Fruit fly (Drosophila melanogaster): Measurements from ENCODE around the gene toc.
A peak's percentile ranks its signal among the peaks of the same experiment; 100 is the strongest.

Gene toc

dm6 chr2L:3100812-3101211, 43.8 kb downstream of the toc start (continued):
- TF ChIP-seq CG8089 (GFP tag; optimal IDR thresholded peaks at IDR 0.05), result peak; percentile 2
- no peak for TF ChIP-seq CG9797 (GFP tag; optimal IDR thresholded peaks at IDR 0.05)
- TF ChIP-seq salm (tag; optimal IDR thresholded peaks at IDR 0.05), result no peak
- peak; percentile 62 for TF ChIP-seq Hr3 (GFP tag; optimal IDR thresholded peaks at IDR 0.05)
- TF ChIP-seq dysf (GFP tag; IDR thresholded peaks at IDR 0.05), result peak; percentile 71
- TF ChIP-seq tin (GFP tag; optimal IDR thresholded peaks at IDR 0.05), result no peak
- peak; percentile 11 for TF ChIP-seq bab2 (GFP tag; optimal IDR thresholded peaks at IDR 0.05)
- peak in 1 of 2 experiments; percentile 5 for TF ChIP-seq Hr78 (GFP tag; optimal IDR thresholded peaks at IDR 0.05)
- peak; percentile 40; the same call in 2 of the 3 replicates for TF ChIP-seq croc (GFP tag; conservative IDR thresholded peaks at IDR 0.05)
- TF ChIP-seq exex (tag; optimal IDR thresholded peaks at IDR 0.05), result no peak
- peak; percentile 52 for TF ChIP-seq CG18262 (tag; optimal IDR thresholded peaks at IDR 0.05)
- TF ChIP-seq prd (optimal IDR thresholded peaks at IDR 0.05), result no peak
- peak; percentile 68 for TF ChIP-seq prd (GFP tag; IDR thresholded peaks at IDR 0.05)
- peak; percentile 42 for TF ChIP-seq CG30403 (GFP tag; optimal IDR thresholded peaks at IDR 0.05)
- no peak for TF ChIP-seq sima (GFP tag; optimal IDR thresholded peaks at IDR 0.05)
- peak; percentile 51 for TF ChIP-seq CG6689 (GFP tag; IDR thresholded peaks at IDR 0.05)
- no peak for TF ChIP-seq gt (GFP tag; IDR thresholded peaks at IDR 0.05)
- peak; percentile 30 for TF ChIP-seq lab (GFP tag; optimal IDR thresholded peaks at IDR 0.05)
- peak; percentile 5 for TF ChIP-seq CG4707 (GFP tag; optimal IDR thresholded peaks at IDR 0.05)
- no peak for TF ChIP-seq rib (GFP tag; IDR thresholded peaks at IDR 0.05)
- peak; percentile 59; the same call in 1 of the 2 replicates for TF ChIP-seq Drgx (GFP tag; IDR thresholded peaks at IDR 0.05)
- no peak for TF ChIP-seq NFAT (GFP tag; IDR thresholded peaks at IDR 0.05)
- peak; percentile 48 for TF ChIP-seq Sox100B (GFP tag; optimal IDR thresholded peaks at IDR 0.05)
- peak; percentile 72 for TF ChIP-seq ci (GFP tag; IDR thresholded peaks at IDR 0.05)
- TF ChIP-seq Mrtf (GFP tag; IDR thresholded peaks at IDR 0.05), result 0 out of 3 replicates have a peak, but pooled peaks have one; percentile 53
- TF ChIP-seq Vsx1 (GFP tag; optimal IDR thresholded peaks at IDR 0.05), result no peak
- TF ChIP-seq hb (GFP tag; IDR thresholded peaks at IDR 0.05; ENCODE audit: partially characterized antibody), result no peak
- TF ChIP-seq psq (GFP tag; optimal IDR thresholded peaks at IDR 0.05), result no peak
- no peak for TF ChIP-seq CG8359 (GFP tag; optimal IDR thresholded peaks at IDR 0.05; ENCODE audit: borderline replicate concordance)
- TF ChIP-seq Awh (GFP tag; IDR thresholded peaks at IDR 0.05), result peak; percentile 66; the same call in 1 of the 2 replicates
- 0 out of 3 replicates have a peak, but pooled peaks have one; percentile 27 for TF ChIP-seq CG3726 (GFP tag; IDR thresholded peaks at IDR 0.05)
- no peak for TF ChIP-seq unc-4 (GFP tag; IDR thresholded peaks at IDR 0.05; ENCODE audit: partially characterized antibody)
- TF ChIP-seq CG5180 (GFP tag; optimal IDR thresholded peaks at IDR 0.05), result no peak
- peak; percentile 42 for TF ChIP-seq CG15269 (tag; optimal IDR thresholded peaks at IDR 0.05)
- no peak for TF ChIP-seq toy (GFP tag; IDR thresholded peaks at IDR 0.05)
- peak; percentile 55; the same call in 1 of the 3 replicates for TF ChIP-seq CG11093 (GFP tag; IDR thresholded peaks at IDR 0.05)
- TF ChIP-seq CG12299 (tag; optimal IDR thresholded peaks at IDR 0.05), result no peak
- peak; percentile 63 for TF ChIP-seq ttk (GFP tag; IDR thresholded peaks at IDR 0.05)
- no peak for TF ChIP-seq GATAe (GFP tag; conservative IDR thresholded peaks at IDR 0.05)
- no peak for TF ChIP-seq tx (GFP tag; optimal IDR thresholded peaks at IDR 0.05)
- TF ChIP-seq fru (optimal IDR thresholded peaks at IDR 0.05), result no peak
- peak; percentile 16 for TF ChIP-seq CG13624 (GFP tag; optimal IDR thresholded peaks at IDR 0.05)
- peak; percentile 47 for TF ChIP-seq nmo (GFP tag; optimal IDR thresholded peaks at IDR 0.05)
- TF ChIP-seq Rfx (GFP tag; IDR thresholded peaks at IDR 0.05), result peak; percentile 40; the same call in 1 of the 2 replicates
- TF ChIP-seq lmd (GFP tag; IDR thresholded peaks at IDR 0.05), result peak; percentile 60; the same call in 1 of the 2 replicates
- peak; percentile 29 for TF ChIP-seq bcd (GFP tag; optimal IDR thresholded peaks at IDR 0.05)
- TF ChIP-seq Dad (GFP tag; optimal IDR thresholded peaks at IDR 0.05), result peak; percentile 12
- no peak for TF ChIP-seq CG6813 (GFP tag; optimal IDR thresholded peaks at IDR 0.05)
- TF ChIP-seq CG34224 (GFP tag; IDR thresholded peaks at IDR 0.05; ENCODE audit: partially characterized antibody), result no peak
- peak; percentile 35 for TF ChIP-seq grau (tag; optimal IDR thresholded peaks at IDR 0.05)
- no peak for TF ChIP-seq jing (GFP tag; optimal IDR thresholded peaks at IDR 0.05)
